Fruit fly (Drosophila melanogaster): ENCODE data around the gene Ttc30.

DNA sequence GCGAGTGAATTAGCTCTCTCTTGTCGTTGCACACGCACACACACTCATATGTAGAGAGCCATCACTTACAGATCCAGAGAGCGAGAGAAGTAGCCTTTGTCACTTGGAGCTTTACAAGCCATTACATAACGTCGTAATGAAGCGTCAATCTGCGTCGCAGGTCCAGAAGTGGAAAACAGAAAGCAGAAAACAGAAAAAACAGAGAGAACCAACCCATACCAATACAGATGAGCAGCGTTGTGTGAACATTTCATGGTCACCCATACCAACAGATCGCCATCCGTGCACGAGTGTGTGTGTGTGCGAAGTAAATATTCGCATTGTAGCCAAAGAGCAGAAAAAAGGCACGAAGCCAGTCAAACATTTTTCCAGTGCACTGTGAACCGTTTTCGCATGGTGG, 8.3 kb upstream of the Ttc30 start:
- TF ChIP-seq Dfd (GFP tag; optimal IDR thresholded peaks at IDR 0.05) (no peak), Myc (optimal IDR thresholded peaks at IDR 0.05) (no peak)
